Worm (Caenorhabditis elegans) whole organism, L3 larva: ENCODE data around the gene str-20.

Experiments
- aly-2 ChIP-seq: fragments of 150-350 bp; optimal IDR thresholded peaks from 2 replicates; lab custom pipeline; 2014; ENCODE audit warnings: missing biosample characterization, missing genetic modification characterization
- ama-1 ChIP-seq: fragments of 150-350 bp; optimal IDR thresholded peaks from 2 replicates; lab custom pipeline; 2018
- ceh-9 ChIP-seq: sonication (generic microtip); optimal IDR thresholded peaks from 2 replicates; lab custom pipeline; 2018; ENCODE audit warnings: missing biosample characterization, missing genetic modification characterization
- egl-27 ChIP-seq: sonication (generic microtip); optimal IDR thresholded peaks from 4 replicates; lab custom pipeline; 2017; ENCODE audit warnings: missing biosample characterization, missing genetic modification reagents, missing genetic modification characterization
- elt-2 ChIP-seq: sonication (generic microtip); optimal IDR thresholded peaks from 2 replicates; lab custom pipeline; 2016; ENCODE audit warnings: missing genetic modification reagents, mild to moderate bottlenecking, missing genetic modification characterization, missing compliant biosample characterization
- elt-3 ChIP-seq, 3 experiments: fragments of 150-350 bp in 1 of 3; sonication (generic microtip) in 2 of 3; optimal IDR thresholded peaks; 2 replicates in 2 of 3; 4 replicates in 1 of 3; lab custom pipeline; 2014 to 2017; ENCODE audit warnings: missing biosample characterization in 3 of 3, missing genetic modification characterization in 3 of 3
- lin-39 ChIP-seq: fragments of 150-350 bp; optimal IDR thresholded peaks from 2 replicates; lab custom pipeline; 2018; ENCODE audit warnings: missing biosample characterization, missing genetic modification reagents, missing genetic modification characterization
- nhr-237 ChIP-seq: fragments of 150-350 bp; optimal IDR thresholded peaks from 2 replicates; lab custom pipeline; 2014; ENCODE audit warnings: missing biosample characterization, missing genetic modification characterization
- nhr-67 ChIP-seq: fragments of 150-350 bp; optimal IDR thresholded peaks from 2 replicates; lab custom pipeline; 2014; ENCODE audit warnings: missing biosample characterization, missing genetic modification characterization
- nhr-76 ChIP-seq: fragments of 150-350 bp; sonication (generic microtip); optimal IDR thresholded peaks from 5 replicates; lab custom pipeline; 2014; ENCODE audit warnings: missing biosample characterization, missing genetic modification characterization
- snpc-4 ChIP-seq: fragments of 150-350 bp; optimal IDR thresholded peaks from 2 replicates; lab custom pipeline; 2014; ENCODE audit warnings: missing biosample characterization, missing genetic modification characterization
- unc-39 ChIP-seq: sonication (generic microtip); optimal IDR thresholded peaks from 4 replicates; lab custom pipeline; 2017; ENCODE audit warnings: missing biosample characterization, missing genetic modification characterization
- unc-62 ChIP-seq: fragments of 150-350 bp; sonication (generic microtip); optimal IDR thresholded peaks from 4 replicates; lab custom pipeline; 2014; ENCODE audit warnings: missing biosample characterization, missing genetic modification reagents, missing genetic modification characterization
- ztf-11 ChIP-seq: fragments of 150-350 bp; optimal IDR thresholded peaks from 2 replicates; lab custom pipeline; 2014; ENCODE audit warnings: missing biosample characterization, missing genetic modification characterization

ce11 chrV:761235-761634 lies 5.0 kb downstream of the str-20 start, which contains the start of gene C05E4.15:
- no peak for TF ChIP-seq aly-2 (tag; lab: Kevin White, UChicago)
- no peak for TF ChIP-seq nhr-237 (tag; lab: Kevin White, UChicago)
- no peak for TF ChIP-seq lin-39 (tag; lab: Kevin White, UChicago)
- no peak for TF ChIP-seq egl-27 (tag; lab: Kevin White, UChicago)
- no peak for TF ChIP-seq unc-62
- TF ChIP-seq ztf-11 (tag; lab: Kevin White, UChicago), result no peak
- no peak for TF ChIP-seq snpc-4 (tag; lab: Kevin White, UChicago)
- TF ChIP-seq elt-3 (tag; optimal IDR thresholded peaks at IDR 0.05; lab: Kevin White, UChicago), result no peak
- no peak for TF ChIP-seq elt-2 (tag; lab: Kevin White, UChicago)
- no peak for TF ChIP-seq ama-1 (lab: Kevin White, UChicago)
- no peak for TF ChIP-seq nhr-67
- TF ChIP-seq ceh-9 (tag; lab: Kevin White, UChicago), result no peak
- no peak for TF ChIP-seq unc-39 (tag; lab: Kevin White, UChicago)
- TF ChIP-seq nhr-76, result no peak
